Fruit fly (Drosophila melanogaster): Measurements from ENCODE around the gene Ssl1.

Ssl1 gene

dm6 chr3L:22871030-22871844, 7.7 kb upstream of the Ssl1 start:
- TF ChIP-seq usp (GFP tag; optimal IDR thresholded peaks at IDR 0.05) (no peak), GATAd (GFP tag; optimal IDR thresholded peaks at IDR 0.05) (no peak), HLH106 (tag; optimal IDR thresholded peaks at IDR 0.05) (peak; percentile 3), Dif (GFP tag; optimal IDR thresholded peaks at IDR 0.05; ENCODE audit: partially characterized antibody) (no peak), sv (GFP tag; optimal IDR thresholded peaks at IDR 0.05) (no peak), Sp1 (GFP tag; optimal IDR thresholded peaks at IDR 0.05) (peak; percentile 2), lola (GFP tag; optimal IDR thresholded peaks at IDR 0.05) (no peak), N (GFP tag; optimal IDR thresholded peaks at IDR 0.05) (peak; percentile 37), psq (GFP tag; optimal IDR thresholded peaks at IDR 0.05) (peak; percentile 74), Vsx2 (GFP tag; optimal IDR thresholded peaks at IDR 0.05; ENCODE audit: partially characterized antibody) (no peak), dsf (GFP tag; optimal IDR thresholded peaks at IDR 0.05; ENCODE audit: borderline replicate concordance) (no peak), br (GFP tag; optimal IDR thresholded peaks at IDR 0.05) (peak; percentile 9), pan (optimal IDR thresholded peaks at IDR 0.05) (no peak), Myc (optimal IDR thresholded peaks at IDR 0.05) (peak; percentile 60), brk (GFP tag; optimal IDR thresholded peaks at IDR 0.05) (peak; percentile 49), Hr78 (GFP tag; optimal IDR thresholded peaks at IDR 0.05) (no peak), h (GFP tag; optimal IDR thresholded peaks at IDR 0.05) (peak; percentile 33), CG9705 (GFP tag; optimal IDR thresholded peaks at IDR 0.05) (no peak), Hnf4 (GFP tag; optimal IDR thresholded peaks at IDR 0.05) (peak; percentile 42), Rel (GFP tag; optimal IDR thresholded peaks at IDR 0.05) (no peak), Rel (tag; optimal IDR thresholded peaks at IDR 0.05) (no peak), foxo (GFP tag; optimal IDR thresholded peaks at IDR 0.05) (peak in 1 of 2 experiments; percentile 26), rgr (GFP tag; optimal IDR thresholded peaks at IDR 0.05) (no peak), OdsH (GFP tag; optimal IDR thresholded peaks at IDR 0.05) (no peak), sage (GFP tag; optimal IDR thresholded peaks at IDR 0.05) (no peak)

dm6 chr3L:22871845-22872361, 7.0 kb upstream of the Ssl1 start, which contains the start of the genes CG11109 and Arf1:
CG11109 (plus strand) TSS chr3L:22872200.
Arf1 (minus strand) TSS chr3L:22872231.
- TF ChIP-seq fru (GFP tag; optimal IDR thresholded peaks at IDR 0.05) (peak; percentile 63), Abd-B (GFP tag; optimal IDR thresholded peaks at IDR 0.05) (no peak), Rel (GFP tag; optimal IDR thresholded peaks at IDR 0.05) (no peak), Rel (tag; optimal IDR thresholded peaks at IDR 0.05) (peak; percentile 40), Jra (GFP tag; optimal IDR thresholded peaks at IDR 0.05) (peak; percentile 48), Hr83 (GFP tag; optimal IDR thresholded peaks at IDR 0.05; ENCODE audit: poor library complexity, severe bottlenecking) (peak; percentile 60), Sp1 (GFP tag; optimal IDR thresholded peaks at IDR 0.05) (peak; percentile 36), rgr (GFP tag; optimal IDR thresholded peaks at IDR 0.05) (peak; percentile 16), sv (GFP tag; optimal IDR thresholded peaks at IDR 0.05) (no peak), pan (optimal IDR thresholded peaks at IDR 0.05) (no peak), Myc (optimal IDR thresholded peaks at IDR 0.05) (peak; percentile 44)

dm6 chr3L:22877934-22878333, 955 bp upstream of the Ssl1 start:
- TF ChIP-seq Myc (optimal IDR thresholded peaks at IDR 0.05) (peak; percentile 66), Rel (GFP tag; optimal IDR thresholded peaks at IDR 0.05) (no peak), Rel (tag; optimal IDR thresholded peaks at IDR 0.05) (peak; percentile 47), dl (GFP tag; optimal IDR thresholded peaks at IDR 0.05; ENCODE audit: insufficient read depth in 1 of 2, partially characterized antibody in 2 of 2) (no peak), rgr (GFP tag; optimal IDR thresholded peaks at IDR 0.05) (peak; percentile 8), brk (GFP tag; optimal IDR thresholded peaks at IDR 0.05) (no peak), OdsH (GFP tag; optimal IDR thresholded peaks at IDR 0.05) (peak; percentile 0), Hr83 (GFP tag; optimal IDR thresholded peaks at IDR 0.05; ENCODE audit: poor library complexity, severe bottlenecking) (peak; percentile 34)

dm6 chr3L:22879344-22879723, 445 bp downstream of the Ssl1 start:
- TF ChIP-seq Sp1 (GFP tag; optimal IDR thresholded peaks at IDR 0.05) = no peak
- TF ChIP-seq GATAd (GFP tag; optimal IDR thresholded peaks at IDR 0.05) = no peak
- no peak for TF ChIP-seq OdsH (GFP tag; optimal IDR thresholded peaks at IDR 0.05)
- TF ChIP-seq sage (GFP tag; optimal IDR thresholded peaks at IDR 0.05) = no peak
- TF ChIP-seq pan (optimal IDR thresholded peaks at IDR 0.05) = no peak
- TF ChIP-seq CrebA (GFP tag; optimal IDR thresholded peaks at IDR 0.05; ENCODE audit: borderline replicate concordance) = no peak
- no peak for TF ChIP-seq woc (GFP tag; optimal IDR thresholded peaks at IDR 0.05)
- TF ChIP-seq br (GFP tag; optimal IDR thresholded peaks at IDR 0.05) = no peak
- no peak for TF ChIP-seq Dfd (GFP tag; optimal IDR thresholded peaks at IDR 0.05)
- no peak for TF ChIP-seq Hr83 (GFP tag; optimal IDR thresholded peaks at IDR 0.05; ENCODE audit: poor library complexity, severe bottlenecking)
